Fruit fly (Drosophila melanogaster) whole organism, embryonic: ENCODE data around the gene CG17819.
A peak's percentile ranks its signal among the peaks of the same experiment; 100 is the strongest.

Source experiments
- CG10431 ChIP-seq: fragments of 200-800 bp; sonication (Bioruptor generic); optimal IDR thresholded peaks from 3 replicates; lab custom pipeline; 2018; ENCODE audit warnings: missing biosample characterization, mild to moderate bottlenecking, missing genetic modification characterization
- CG10565 ChIP-seq: fragments of 200-800 bp; sonication (Bioruptor generic); optimal IDR thresholded peaks from 3 replicates; lab custom pipeline; 2016; ENCODE audit warnings: missing biosample characterization, mild to moderate bottlenecking, missing genetic modification characterization
- CG10654 ChIP-seq: fragments of 200-800 bp; sonication (Bioruptor generic); optimal IDR thresholded peaks from 2 replicates; lab custom pipeline; 2016; ENCODE audit warnings: missing biosample characterization, missing genetic modification characterization
- CG12219 ChIP-seq: fragments of 200-800 bp; sonication (Bioruptor generic); optimal IDR thresholded peaks from 3 replicates; lab custom pipeline; 2018; ENCODE audit warnings: missing biosample characterization, mild to moderate bottlenecking, missing genetic modification characterization
- CG1233 ChIP-seq: fragments of 200-800 bp; sonication (Bioruptor generic); optimal IDR thresholded peaks from 4 replicates; lab custom pipeline; 2018; ENCODE audit warnings: missing biosample characterization, mild to moderate bottlenecking, missing genetic modification characterization
- CG15073 ChIP-seq: fragments of 200-800 bp; sonication (Bioruptor generic); optimal IDR thresholded peaks from 2 replicates; lab custom pipeline; 2016; ENCODE audit warnings: missing biosample characterization, missing genetic modification characterization
- CG15269 ChIP-seq: fragments of 200-800 bp; sonication (Bioruptor generic); optimal IDR thresholded peaks from 2 replicates; lab custom pipeline; 2018; ENCODE audit warnings: missing biosample characterization, mild to moderate bottlenecking, missing genetic modification characterization, moderate library complexity
- CG1603 ChIP-seq: fragments of 200-800 bp; sonication (Bioruptor generic); optimal IDR thresholded peaks from 2 replicates; lab custom pipeline; 2019; ENCODE audit warnings: missing biosample characterization, mild to moderate bottlenecking, missing genetic modification characterization, moderate library complexity
- CG17186 ChIP-seq: fragments of 200-800 bp; sonication (Bioruptor generic); optimal IDR thresholded peaks from 3 replicates; lab custom pipeline; 2017; ENCODE audit warnings: missing biosample characterization, missing genetic modification reagents, missing genetic modification characterization
- CG17802 ChIP-seq: fragments of 200-800 bp; sonication (Bioruptor generic); optimal IDR thresholded peaks from 2 replicates; lab custom pipeline; 2018; ENCODE audit warnings: missing biosample characterization, mild to moderate bottlenecking, missing genetic modification characterization, moderate library complexity
- CG2116 ChIP-seq: fragments of 200-800 bp; sonication (Bioruptor generic); optimal IDR thresholded peaks from 3 replicates; lab custom pipeline; 2018; ENCODE audit warnings: missing biosample characterization, mild to moderate bottlenecking, missing genetic modification characterization
- CG2199 ChIP-seq: fragments of 200-800 bp; sonication (Bioruptor generic); IDR thresholded peaks from 3 replicates; pipeline ENCODE4 v1.3.6; 2022; ENCODE audit warnings: missing biosample characterization, missing genetic modification characterization
- CG3407 ChIP-seq: fragments of 200-800 bp; sonication (Bioruptor generic); optimal IDR thresholded peaks from 2 replicates; lab custom pipeline; 2018; ENCODE audit warnings: missing biosample characterization, mild to moderate bottlenecking, missing genetic modification characterization
- CG4328 ChIP-seq: fragments of 200-800 bp; sonication (Bioruptor generic); optimal IDR thresholded peaks from 3 replicates; lab custom pipeline; 2017; ENCODE audit warnings: missing biosample characterization, missing genetic modification reagents, missing genetic modification characterization
- CG4617 ChIP-seq: fragments of 200-800 bp; sonication (Bioruptor generic); optimal IDR thresholded peaks from 3 replicates; lab custom pipeline; 2016; ENCODE audit warnings: missing biosample characterization, missing genetic modification characterization, borderline replicate concordance
- CG7745 ChIP-seq: fragments of 200-800 bp; sonication (Bioruptor generic); optimal IDR thresholded peaks from 2 replicates; lab custom pipeline; 2018; ENCODE audit warnings: missing biosample characterization, mild to moderate bottlenecking, missing genetic modification characterization, moderate library complexity
- CG8478 ChIP-seq: fragments of >200 bp; optimal IDR thresholded peaks from 2 replicates; lab custom pipeline; 2018
- CG8924 ChIP-seq: fragments of 200-800 bp; optimal IDR thresholded peaks from 3 replicates; lab custom pipeline; 2019; ENCODE audit warnings: missing biosample characterization, mild to moderate bottlenecking, missing genetic modification characterization, moderate library complexity
- CG9215 ChIP-seq: fragments of 200-800 bp; sonication (Bioruptor generic); IDR thresholded peaks from 2 replicates; pipeline ENCODE4 v1.3.6; 2022; ENCODE audit warnings: missing biosample characterization, missing genetic modification characterization
- CG9609 ChIP-seq: fragments of 200-800 bp; sonication (Bioruptor generic); optimal IDR thresholded peaks from 3 replicates; lab custom pipeline; 2016; ENCODE audit warnings: missing biosample characterization, missing genetic modification characterization
- CG9932 ChIP-seq: fragments of 200-800 bp; sonication (Bioruptor generic); IDR thresholded peaks from 2 replicates; pipeline ENCODE4 v1.3.6; 2022; ENCODE audit warnings: missing biosample characterization, missing genetic modification characterization
- CTCF ChIP-seq: fragments of 200-800 bp; sonication (Bioruptor generic); optimal IDR thresholded peaks from 2 replicates; lab custom pipeline; 2017; ENCODE audit warnings: missing biosample characterization, mild to moderate bottlenecking, missing genetic modification characterization, moderate library complexity
- D19B ChIP-seq: fragments of 200-800 bp; sonication (Bioruptor generic); optimal IDR thresholded peaks from 2 replicates; lab custom pipeline; 2017; ENCODE audit warnings: missing biosample characterization, mild to moderate bottlenecking, missing genetic modification characterization
- Elba2 ChIP-seq: fragments of 200-800 bp; sonication (Bioruptor generic); optimal IDR thresholded peaks from 3 replicates; lab custom pipeline; 2016; ENCODE audit warnings: missing biosample characterization, missing genetic modification characterization
- Ets97D ChIP-seq: fragments of 200-800 bp; sonication (Bioruptor generic); optimal IDR thresholded peaks from 3 replicates; lab custom pipeline; 2016; ENCODE audit warnings: missing biosample characterization, missing genetic modification characterization
- Fer3 ChIP-seq: fragments of 200-800 bp; sonication (Bioruptor generic); optimal IDR thresholded peaks from 2 replicates; lab custom pipeline; 2018; ENCODE audit warnings: missing biosample characterization, mild to moderate bottlenecking, missing genetic modification characterization, moderate library complexity
- HLH3B ChIP-seq: fragments of 200-800 bp; sonication (Bioruptor generic); IDR thresholded peaks from 2 replicates; pipeline ENCODE4 v1.3.6; 2022; ENCODE audit warnings: missing biosample characterization, missing genetic modification characterization
- Nf-YC ChIP-seq: fragments of 200-800 bp; optimal IDR thresholded peaks from 3 replicates; lab custom pipeline; 2019; ENCODE audit warnings: missing biosample characterization, mild to moderate bottlenecking, missing genetic modification characterization, moderate library complexity
- Rx ChIP-seq: fragments of 200-800 bp; sonication (Bioruptor generic); IDR thresholded peaks from 2 replicates; pipeline ENCODE4 v1.3.6; 2022; ENCODE audit warnings: missing biosample characterization, missing genetic modification characterization
- Scr ChIP-seq: fragments of 200-800 bp; sonication (Bioruptor generic); IDR thresholded peaks from 2 replicates; pipeline ENCODE4 v1.3.6; 2022; ENCODE audit warnings: missing biosample characterization, missing genetic modification characterization; ENCODE audit not compliant: partially characterized antibody
- Sin3A ChIP-seq: fragments of >200 bp; optimal IDR thresholded peaks from 2 replicates; lab custom pipeline; 2018
- TFAM ChIP-seq: fragments of 200-800 bp; sonication (Bioruptor generic); optimal IDR thresholded peaks from 2 replicates; lab custom pipeline; 2017; ENCODE audit warnings: missing biosample characterization, missing genetic modification characterization, inconsistent platforms
- ato ChIP-seq: fragments of 200-800 bp; sonication (Bioruptor generic); IDR thresholded peaks from 2 replicates; pipeline ENCODE4 v1.3.6; 2022; ENCODE audit warnings: missing biosample characterization, missing genetic modification characterization; ENCODE audit not compliant: partially characterized antibody
- bab2 ChIP-seq: fragments of 200-800 bp; sonication (Bioruptor generic); optimal IDR thresholded peaks from 2 replicates; lab custom pipeline; 2016; ENCODE audit warnings: missing biosample characterization, missing genetic modification characterization
- bigmax ChIP-seq: fragments of 200-800 bp; sonication (Bioruptor generic); optimal IDR thresholded peaks from 2 replicates; lab custom pipeline; 2018; ENCODE audit warnings: missing biosample characterization, mild to moderate bottlenecking, missing genetic modification characterization
- bowl ChIP-seq: fragments of 200-800 bp; sonication (Bioruptor generic); IDR thresholded peaks from 2 replicates; pipeline ENCODE4 v1.3.6; 2022; ENCODE audit warnings: missing biosample characterization, missing genetic modification characterization
- chinmo ChIP-seq: fragments of 200-800 bp; sonication (Bioruptor generic); IDR thresholded peaks from 4 replicates; pipeline ENCODE4 v1.3.6; 2022; ENCODE audit warnings: missing biosample characterization, missing genetic modification characterization; ENCODE audit not compliant: partially characterized antibody
- chn ChIP-seq: fragments of 200-800 bp; sonication (Bioruptor generic); optimal IDR thresholded peaks from 2 replicates; lab custom pipeline; 2016; ENCODE audit warnings: missing biosample characterization, missing genetic modification characterization
- corto ChIP-seq: fragments of 200-800 bp; sonication (Bioruptor generic); optimal IDR thresholded peaks from 2 replicates; lab custom pipeline; 2016; ENCODE audit warnings: missing biosample characterization, mild to moderate bottlenecking, missing genetic modification characterization, moderate library complexity
- gcm2 ChIP-seq: fragments of 200-800 bp; sonication (Bioruptor generic); optimal IDR thresholded peaks from 2 replicates; lab custom pipeline; 2016; ENCODE audit warnings: missing biosample characterization, missing genetic modification characterization
- gsb-n ChIP-seq: fragments of 200-800 bp; sonication (Bioruptor generic); optimal IDR thresholded peaks from 3 replicates; lab custom pipeline; 2018; ENCODE audit warnings: missing biosample characterization, mild to moderate bottlenecking, missing genetic modification characterization
- hbn ChIP-seq: fragments of 200-800 bp; sonication (Bioruptor generic); IDR thresholded peaks from 2 replicates; pipeline ENCODE4 v1.3.6; 2022; ENCODE audit warnings: missing biosample characterization, missing genetic modification characterization; ENCODE audit not compliant: partially characterized antibody
- insv ChIP-seq, 2 experiments: fragments of 200-800 bp; sonication (Bioruptor generic); optimal IDR thresholded peaks; 3 replicates each; lab custom pipeline; 2016 to 2018; ENCODE audit warnings: missing biosample characterization in 2 of 2, missing genetic modification characterization in 2 of 2
- kay ChIP-seq: fragments of 200-800 bp; sonication (Bioruptor generic); optimal IDR thresholded peaks from 2 replicates; lab custom pipeline; 2016; ENCODE audit warnings: missing biosample characterization, missing genetic modification characterization
- nom ChIP-seq: fragments of 200-800 bp; sonication (Bioruptor generic); optimal IDR thresholded peaks from 2 replicates; lab custom pipeline; 2017; ENCODE audit warnings: missing biosample characterization, missing genetic modification characterization, mild to moderate bottlenecking, moderate library complexity, missing genetic modification reagents
- otp ChIP-seq: fragments of 200-800 bp; sonication (Bioruptor generic); IDR thresholded peaks from 3 replicates; pipeline ENCODE4, ENCODE4 v1.3.6; 2022; ENCODE audit warnings: missing biosample characterization, missing genetic modification characterization
- pnt ChIP-seq: fragments of 200-800 bp; sonication (Bioruptor generic); optimal IDR thresholded peaks from 3 replicates; lab custom pipeline; 2016; ENCODE audit warnings: missing biosample characterization, missing genetic modification characterization
- pzg ChIP-seq: fragments of 200-800 bp; sonication (Bioruptor generic); optimal IDR thresholded peaks from 3 replicates; lab custom pipeline; 2018; ENCODE audit warnings: missing biosample characterization, mild to moderate bottlenecking, missing genetic modification characterization, moderate library complexity
- run ChIP-seq: fragments of 200-800 bp; sonication (Bioruptor generic); optimal IDR thresholded peaks from 3 replicates; lab custom pipeline; 2018; ENCODE audit warnings: missing biosample characterization, mild to moderate bottlenecking, missing genetic modification characterization
- so ChIP-seq: fragments of 200-800 bp; sonication (Bioruptor generic); IDR thresholded peaks from 3 replicates; pipeline ENCODE4 v1.3.6; 2022; ENCODE audit warnings: missing biosample characterization, missing genetic modification characterization
- sug ChIP-seq: fragments of 200-800 bp; optimal IDR thresholded peaks from 2 replicates; lab custom pipeline; 2019; ENCODE audit warnings: missing biosample characterization, mild to moderate bottlenecking, missing genetic modification characterization, moderate library complexity
- tgo ChIP-seq: fragments of 200-800 bp; sonication (Bioruptor generic); IDR thresholded peaks from 3 replicates; pipeline ENCODE4 v1.3.6; 2022; ENCODE audit warnings: missing biosample characterization, missing genetic modification characterization

CG17819 gene

dm6 chr3R:21836614-21837013 lies 48.7 kb downstream of the CG17819 start (continued):
- TF ChIP-seq CG8478 (lab: Kevin White, UChicago), result no peak
- TF ChIP-seq CG10431 (GFP tag; lab: Kevin White, UChicago), result no peak
- TF ChIP-seq CG4617 (GFP tag; lab: Kevin White, UChicago), result no peak
- no peak for TF ChIP-seq Ets97D
- TF ChIP-seq CG7745 (tag; lab: Kevin White, UChicago), result no peak
- TF ChIP-seq bab2, result no peak
- no peak for TF ChIP-seq CG2116
- no peak for TF ChIP-seq CG10654 (GFP tag; lab: Kevin White, UChicago)
- TF ChIP-seq CG17186 (GFP tag; lab: Kevin White, UChicago), result no peak
- no peak for TF ChIP-seq CG3407 (GFP tag; lab: Kevin White, UChicago)
- TF ChIP-seq ato (GFP tag; lab: Robert Waterston, UW), result no peak
- TF ChIP-seq run (tag; lab: Kevin White, UChicago), result no peak
- TF ChIP-seq D19B (GFP tag; lab: Kevin White, UChicago), result no peak
- TF ChIP-seq CG15269 (tag; lab: Kevin White, UChicago), result no peak
- no peak; the same call in 1 of the 2 replicates for TF ChIP-seq Scr
- TF ChIP-seq pzg (GFP tag; lab: Kevin White, UChicago), result no peak
- 0 out of 3 replicates have a peak, but pooled peaks have one; percentile 37 for TF ChIP-seq CG2199
- no peak for TF ChIP-seq pnt (GFP tag; lab: Kevin White, UChicago)
- no peak for TF ChIP-seq CG4328 (GFP tag; lab: Kevin White, UChicago)
- TF ChIP-seq TFAM (GFP tag; lab: Kevin White, UChicago), result no peak
- no peak for TF ChIP-seq CG17802
- no peak for TF ChIP-seq Nf-YC (tag; lab: Kevin White, UChicago)
- no peak for TF ChIP-seq bowl (GFP tag; lab: Robert Waterston, UW)
- peak; percentile 17 for TF ChIP-seq CG1603 (tag; lab: Kevin White, UChicago)
- TF ChIP-seq kay (GFP tag; lab: Kevin White, UChicago), result peak; percentile 69
- no peak for TF ChIP-seq insv (GFP tag; optimal IDR thresholded peaks at IDR 0.05; lab: Kevin White, UChicago)
- no peak for TF ChIP-seq nom
- no peak for TF ChIP-seq chn (GFP tag; lab: Kevin White, UChicago)
- TF ChIP-seq CG1233 (GFP tag; lab: Kevin White, UChicago), result no peak
- TF ChIP-seq CG15073, result no peak
- no peak for TF ChIP-seq CG9609 (GFP tag; lab: Kevin White, UChicago)
- no peak for TF ChIP-seq CG9932 (GFP tag; lab: Robert Waterston, UW)
- peak; percentile 15; the same call in 1 of the 2 replicates for TF ChIP-seq Rx (GFP tag; lab: Robert Waterston, UW)
- TF ChIP-seq tgo, result no peak
- TF ChIP-seq Elba2 (GFP tag; lab: Kevin White, UChicago), result no peak
- no peak for TF ChIP-seq Sin3A (lab: Kevin White, UChicago)
- no peak for TF ChIP-seq HLH3B (GFP tag; lab: Robert Waterston, UW)
- TF ChIP-seq CG9215 (GFP tag; lab: Robert Waterston, UW), result no peak
- no peak for TF ChIP-seq CG8924 (tag; lab: Kevin White, UChicago)
- no peak for TF ChIP-seq CG12219 (GFP tag; lab: Kevin White, UChicago)
- TF ChIP-seq chinmo, result 0 out of 4 replicates have a peak, but pooled peaks have one; percentile 54
- peak; percentile 10 for TF ChIP-seq sug (tag; lab: Kevin White, UChicago)
- no peak for TF ChIP-seq bigmax (GFP tag; lab: Kevin White, UChicago)
- no peak for TF ChIP-seq Fer3 (tag; lab: Kevin White, UChicago)
- 0 out of 3 replicates have a peak, but pooled peaks have one; percentile 43 for TF ChIP-seq otp (GFP tag; lab: Robert Waterston, UW)
- TF ChIP-seq CTCF (GFP tag; lab: Kevin White, UChicago), result no peak
- no peak for TF ChIP-seq CG10565 (GFP tag; lab: Kevin White, UChicago)
- TF ChIP-seq corto (GFP tag; lab: Kevin White, UChicago), result no peak
- TF ChIP-seq hbn (GFP tag; lab: Robert Waterston, UW), result no peak
- TF ChIP-seq gsb-n (tag; lab: Kevin White, UChicago), result no peak
- TF ChIP-seq so (GFP tag; lab: Robert Waterston, UW), result no peak; the same call in 2 of the 3 replicates
- TF ChIP-seq gcm2 (GFP tag; lab: Kevin White, UChicago), result no peak
